Worm (Caenorhabditis elegans) whole organism, L1 larva: Measurements from ENCODE around the gene K10B3.1.

ENCODE experiments used
- C04F5.9 ChIP-seq: sonication (generic microtip); optimal IDR thresholded peaks from 2 replicates; lab custom pipeline; 2016; ENCODE audit warnings: missing genetic modification characterization, missing compliant biosample characterization
- C34B4.2 ChIP-seq: sonication (generic microtip); optimal IDR thresholded peaks from 2 replicates; lab custom pipeline; 2017; ENCODE audit warnings: mild to moderate bottlenecking, missing genetic modification characterization, missing compliant biosample characterization
- F16B12.6 ChIP-seq: fragments of 150-350 bp; optimal IDR thresholded peaks from 2 replicates; lab custom pipeline; 2014; ENCODE audit warnings: missing biosample characterization, missing genetic modification characterization
- aly-2 ChIP-seq: fragments of 150-350 bp; optimal IDR thresholded peaks from 2 replicates; lab custom pipeline; 2014; ENCODE audit warnings: missing biosample characterization, missing genetic modification characterization
- blmp-1 ChIP-seq: fragments of 150-350 bp; optimal IDR thresholded peaks from 2 replicates; lab custom pipeline; 2014; ENCODE audit warnings: missing biosample characterization, missing genetic modification characterization
- ceh-63 ChIP-seq: fragments of 200-800 bp; sonication (Bioruptor generic); optimal IDR thresholded peaks from 2 replicates; lab custom pipeline; 2018; ENCODE audit warnings: mild to moderate bottlenecking, missing genetic modification characterization, missing compliant biosample characterization
- ceh-8 ChIP-seq: fragments of 200-800 bp; sonication (Bioruptor generic); optimal IDR thresholded peaks from 2 replicates; lab custom pipeline; 2018; ENCODE audit warnings: mild to moderate bottlenecking, missing genetic modification characterization, moderate library complexity, missing compliant biosample characterization
- ces-1 ChIP-seq: fragments of 150-350 bp; optimal IDR thresholded peaks from 2 replicates; lab custom pipeline; 2014; ENCODE audit warnings: missing biosample characterization, missing genetic modification reagents, missing genetic modification characterization
- efl-1 ChIP-seq, 4 experiments: fragments of 150-350 bp; optimal IDR thresholded peaks in 3 of 4; peaks in 1 of 4; 1 replicate in 1 of 4; 2 replicates in 3 of 4; lab custom pipeline; 2014; ENCODE audit warnings: missing biosample characterization in 2 of 4, missing genetic modification characterization in 2 of 4, missing genetic modification reagents in 2 of 4
- efl-3 ChIP-seq: fragments of 200-800 bp; sonication (Bioruptor generic); optimal IDR thresholded peaks from 2 replicates; lab custom pipeline; 2018; ENCODE audit warnings: mild to moderate bottlenecking, missing genetic modification characterization, missing compliant biosample characterization
- egl-27 ChIP-seq, 2 experiments: fragments of 150-350 bp in 1 of 2; sonication (generic microtip); optimal IDR thresholded peaks; 3 replicates each; lab custom pipeline; 2017 to 2018; ENCODE audit warnings: missing biosample characterization in 2 of 2, missing genetic modification characterization in 2 of 2, missing genetic modification reagents in 2 of 2
- elt-2 ChIP-seq: sonication (generic microtip); optimal IDR thresholded peaks from 2 replicates; lab custom pipeline; 2016; ENCODE audit warnings: missing genetic modification characterization, mild to moderate bottlenecking, inconsistent platforms, missing compliant biosample characterization, missing genetic modification reagents
- elt-3 ChIP-seq, 6 experiments: fragments of 150-350 bp in 1 of 6; sonication (generic microtip); optimal IDR thresholded peaks; 2 replicates each; lab custom pipeline; 2017 to 2018; ENCODE audit warnings: missing biosample characterization in 6 of 6, missing genetic modification characterization in 6 of 6, inconsistent platforms in 1 of 6
- fkh-10 ChIP-seq: sonication (generic microtip); optimal IDR thresholded peaks from 2 replicates; lab custom pipeline; 2017; ENCODE audit warnings: missing biosample characterization, missing genetic modification reagents, missing genetic modification characterization
- fos-1 ChIP-seq: fragments of 150-350 bp; optimal IDR thresholded peaks from 2 replicates; lab custom pipeline; 2014; ENCODE audit warnings: missing biosample characterization, missing genetic modification characterization
- hlh-17 ChIP-seq: fragments of 200-800 bp; sonication (Bioruptor generic); optimal IDR thresholded peaks from 2 replicates; lab custom pipeline; 2018; ENCODE audit warnings: missing genetic modification characterization, mild to moderate bottlenecking, missing compliant biosample characterization, moderate library complexity, borderline replicate concordance
- hpl-2 ChIP-seq: fragments of 150-350 bp; optimal IDR thresholded peaks from 2 replicates; lab custom pipeline; 2014; ENCODE audit warnings: missing biosample characterization, missing genetic modification reagents, missing genetic modification characterization
- irx-1 ChIP-seq: sonication (generic microtip); optimal IDR thresholded peaks from 2 replicates; lab custom pipeline; 2016; ENCODE audit warnings: missing genetic modification characterization, missing compliant biosample characterization
- isw-1 ChIP-seq: fragments of 200-800 bp; sonication (Bioruptor generic); IDR thresholded peaks from 2 replicates; pipeline ENCODE4 v1.3.6; 2022; ENCODE audit warnings: missing genetic modification characterization, missing compliant biosample characterization
- jun-1 ChIP-seq: fragments of 150-350 bp; optimal IDR thresholded peaks from 2 replicates; lab custom pipeline; 2014; ENCODE audit warnings: missing biosample characterization, missing genetic modification reagents, missing genetic modification characterization
- lin-13 ChIP-seq: fragments of 150-350 bp; optimal IDR thresholded peaks from 2 replicates; lab custom pipeline; 2014; ENCODE audit warnings: missing biosample characterization, missing genetic modification reagents, missing genetic modification characterization
- lin-14 ChIP-seq: fragments of 200-800 bp; sonication (Bioruptor generic); optimal IDR thresholded peaks from 2 replicates; lab custom pipeline; 2018; ENCODE audit warnings: mild to moderate bottlenecking, missing genetic modification characterization, moderate library complexity, missing compliant biosample characterization
- lin-35 ChIP-seq, 2 experiments: fragments of 150-350 bp; optimal IDR thresholded peaks; 2 replicates each; lab custom pipeline; 2014; ENCODE audit warnings: missing biosample characterization in 2 of 2, missing genetic modification characterization in 2 of 2, missing genetic modification reagents in 2 of 2
- lin-39 ChIP-seq: fragments of 150-350 bp; optimal IDR thresholded peaks from 2 replicates; lab custom pipeline; 2014; ENCODE audit warnings: missing biosample characterization, missing genetic modification reagents, missing genetic modification characterization
- lsy-2 ChIP-seq, 2 experiments: fragments of 150-350 bp; optimal IDR thresholded peaks; 2 replicates each; lab custom pipeline; 2014; ENCODE audit warnings: missing biosample characterization in 2 of 2, missing genetic modification characterization in 2 of 2
- mab-9 ChIP-seq: fragments of 200-800 bp; sonication (Bioruptor generic); IDR thresholded peaks from 2 replicates; pipeline ENCODE4 v1.3.6; 2022; ENCODE audit warnings: missing genetic modification reagents, missing genetic modification characterization, missing compliant biosample characterization
- mep-1 ChIP-seq: fragments of 150-350 bp; optimal IDR thresholded peaks from 2 replicates; lab custom pipeline; 2014; ENCODE audit warnings: missing biosample characterization, missing genetic modification characterization
- nhr-20 ChIP-seq: sonication (generic microtip); optimal IDR thresholded peaks from 2 replicates; lab custom pipeline; 2016; ENCODE audit warnings: mild to moderate bottlenecking, missing genetic modification characterization, missing compliant biosample characterization
- nhr-237 ChIP-seq: fragments of 150-350 bp; optimal IDR thresholded peaks from 2 replicates; lab custom pipeline; 2014; ENCODE audit warnings: missing biosample characterization, missing genetic modification characterization
- nhr-71 ChIP-seq: sonication (generic microtip); optimal IDR thresholded peaks from 2 replicates; lab custom pipeline; 2016; ENCODE audit warnings: mild to moderate bottlenecking, missing genetic modification characterization, moderate library complexity, missing compliant biosample characterization
- nhr-85 ChIP-seq: sonication (generic microtip); peaks from one replicate; lab custom pipeline; 2016; ENCODE audit warnings: missing genetic modification characterization, inconsistent platforms, missing compliant biosample characterization
- rnt-1 ChIP-seq: sonication (generic microtip); optimal IDR thresholded peaks from 2 replicates; lab custom pipeline; 2016; ENCODE audit warnings: mild to moderate bottlenecking, missing genetic modification characterization, moderate library complexity, missing compliant biosample characterization
- snpc-4 ChIP-seq: fragments of 150-350 bp; optimal IDR thresholded peaks from 2 replicates; lab custom pipeline; 2014; ENCODE audit warnings: missing biosample characterization, missing genetic modification characterization
- snu-23 ChIP-seq: sonication (generic microtip); optimal IDR thresholded peaks from 2 replicates; lab custom pipeline; 2016; ENCODE audit warnings: missing genetic modification characterization, missing compliant biosample characterization
- sox-4 ChIP-seq: sonication (generic microtip); optimal IDR thresholded peaks from 2 replicates; lab custom pipeline; 2016; ENCODE audit warnings: missing genetic modification characterization, missing compliant biosample characterization
- sptf-1 ChIP-seq: fragments of 150-350 bp; optimal IDR thresholded peaks from 2 replicates; lab custom pipeline; 2014; ENCODE audit warnings: missing biosample characterization, missing genetic modification characterization
- tlp-1 ChIP-seq: fragments of 150-350 bp; optimal IDR thresholded peaks from 2 replicates; lab custom pipeline; 2014; ENCODE audit warnings: missing biosample characterization, missing genetic modification characterization
- unc-30 ChIP-seq: sonication (generic microtip); optimal IDR thresholded peaks from 2 replicates; lab custom pipeline; 2017; ENCODE audit warnings: missing biosample characterization, missing genetic modification characterization
- unc-86 ChIP-seq: sonication (generic microtip); optimal IDR thresholded peaks from 2 replicates; lab custom pipeline; 2016; ENCODE audit warnings: missing genetic modification characterization, missing compliant biosample characterization
- unc-98 ChIP-seq: fragments of 200-800 bp; sonication (Bioruptor generic); IDR thresholded peaks from 2 replicates; pipeline ENCODE4 v1.3.6; 2022; ENCODE audit warnings: missing genetic modification characterization, missing compliant biosample characterization
- vab-15 ChIP-seq: sonication (generic microtip); optimal IDR thresholded peaks from 2 replicates; lab custom pipeline; 2017; ENCODE audit warnings: missing genotype, mild to moderate bottlenecking, missing genetic modification characterization, missing compliant biosample characterization
- xbp-1 ChIP-seq: sonication (generic microtip); optimal IDR thresholded peaks from 2 replicates; lab custom pipeline; 2016; ENCODE audit warnings: missing genetic modification characterization, missing compliant biosample characterization
- zag-1 ChIP-seq: fragments of 150-350 bp; optimal IDR thresholded peaks from 2 replicates; lab custom pipeline; 2014; ENCODE audit warnings: missing biosample characterization, missing genetic modification characterization
- ztf-4 ChIP-seq: fragments of 150-350 bp; optimal IDR thresholded peaks from 2 replicates; lab custom pipeline; 2014; ENCODE audit warnings: missing biosample characterization, missing genetic modification characterization

The K10B3.1 gene

ce11 chrX:3153133-3153532 lies 17.8 kb downstream of the K10B3.1 start (continued):
- peak; percentile 25 for TF ChIP-seq nhr-20
- no peak for TF ChIP-seq fos-1 (tag; lab: Kevin White, UChicago)
- TF ChIP-seq isw-1 (GFP tag; lab: Robert Waterston, UW), result no peak
- TF ChIP-seq efl-3, result no peak
- TF ChIP-seq lin-13 (GFP tag; lab: Kevin White, UChicago), result no peak

- TF ChIP-seq ceh-8 (GFP tag; lab: Kevin White, UChicago), result no peak
- no peak for TF ChIP-seq nhr-20
- TF ChIP-seq zag-1, result no peak
- peak; percentile 48 for TF ChIP-seq elt-2 (tag; lab: Kevin White, UChicago)
- no peak for TF ChIP-seq sox-4
- TF ChIP-seq, all 84 proteins: peak for 1
Measured at ce11 chrX:3154562-3154961, 19.3 kb downstream of the K10B3.1 start.

- TF ChIP-seq unc-86 (tag; lab: Kevin White, UChicago) (no peak), mep-1 (tag; lab: Kevin White, UChicago) (peak; percentile 67), efl-3 (no peak), unc-30 (no peak), C04F5.9 (tag; lab: Kevin White, UChicago) (no peak), lin-14 (GFP tag; lab: Kevin White, UChicago) (peak; percentile 71), vab-15 (tag; lab: Kevin White, UChicago) (no peak), egl-27 (tag; optimal IDR thresholded peaks at IDR 0.05; lab: Kevin White, UChicago) (no peak), elt-3 (tag; optimal IDR thresholded peaks at IDR 0.05; lab: Kevin White, UChicago) (no peak), lsy-2 (tag; optimal IDR thresholded peaks at IDR 0.05; lab: Kevin White, UChicago) (no peak), jun-1 (tag; lab: Kevin White, UChicago) (no peak), snu-23 (GFP tag; lab: Kevin White, UChicago) (peak; percentile 23), unc-98 (GFP tag; lab: Robert Waterston, UW) (no peak), nhr-85 (tag; lab: Kevin White, UChicago) (peak; percentile 88), C34B4.2 (tag; lab: Kevin White, UChicago) (no peak), ces-1 (GFP tag; lab: Kevin White, UChicago) (no peak), xbp-1 (tag; lab: Kevin White, UChicago) (no peak), sptf-1 (tag; lab: Kevin White, UChicago) (no peak), efl-1 (optimal IDR thresholded peaks at IDR 0.05; lab: Kevin White, UChicago) (no peak), efl-1 (GFP tag; optimal IDR thresholded peaks at IDR 0.05 in 1 of 2; lab: Kevin White, UChicago) (no peak), irx-1 (tag; lab: Kevin White, UChicago) (no peak), mab-9 (no peak), elt-2 (tag; lab: Kevin White, UChicago) (peak; percentile 10), fkh-10 (GFP tag; lab: Kevin White, UChicago) (no peak), aly-2 (tag; lab: Kevin White, UChicago) (no peak), lin-35 (GFP tag; optimal IDR thresholded peaks at IDR 0.05; lab: Kevin White, UChicago) (no peak), snpc-4 (tag; lab: Kevin White, UChicago) (no peak), hpl-2 (GFP tag; lab: Kevin White, UChicago) (no peak), ceh-63 (no peak), lin-39 (tag; lab: Kevin White, UChicago) (no peak), ztf-4 (tag; lab: Kevin White, UChicago) (no peak), blmp-1 (tag; lab: Kevin White, UChicago) (peak; percentile 65), lin-13 (GFP tag; lab: Kevin White, UChicago) (no peak), nhr-237 (tag; lab: Kevin White, UChicago) (no peak), F16B12.6 (tag; lab: Kevin White, UChicago) (no peak), fos-1 (tag; lab: Kevin White, UChicago) (no peak), hlh-17 (GFP tag; lab: Kevin White, UChicago) (no peak), rnt-1 (no peak), nhr-71 (tag; lab: Kevin White, UChicago) (no peak), tlp-1 (no peak)
Measured at ce11 chrX:3155111-3155843, 20.0 kb downstream of the K10B3.1 start.
